Fruit fly (Drosophila melanogaster): ENCODE data around the gene CG10183.

Gene CG10183

DNA sequence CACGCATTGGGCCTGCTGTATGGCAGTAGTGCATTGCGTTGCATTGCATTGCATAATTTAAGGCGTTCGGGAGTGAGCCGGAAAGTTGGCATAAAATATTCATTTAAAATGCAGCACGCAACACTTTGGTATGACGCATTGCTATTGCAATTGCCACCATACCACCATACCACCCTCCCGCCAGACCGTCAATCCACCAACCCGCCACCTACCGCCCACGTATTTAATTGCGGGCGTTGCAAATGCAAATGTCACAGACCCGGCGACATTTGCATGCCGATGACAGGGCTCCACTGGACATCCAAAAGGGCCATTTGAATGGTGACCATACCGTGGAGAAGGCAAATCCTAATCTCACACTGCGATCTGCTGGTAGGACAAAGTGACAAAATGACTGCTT lies 36.0 kb upstream of the CG10183 start (continued):
- peak; percentile 20; the same call in 1 of the 2 replicates for TF ChIP-seq vvl (GFP tag; IDR thresholded peaks at IDR 0.05)

DNA sequence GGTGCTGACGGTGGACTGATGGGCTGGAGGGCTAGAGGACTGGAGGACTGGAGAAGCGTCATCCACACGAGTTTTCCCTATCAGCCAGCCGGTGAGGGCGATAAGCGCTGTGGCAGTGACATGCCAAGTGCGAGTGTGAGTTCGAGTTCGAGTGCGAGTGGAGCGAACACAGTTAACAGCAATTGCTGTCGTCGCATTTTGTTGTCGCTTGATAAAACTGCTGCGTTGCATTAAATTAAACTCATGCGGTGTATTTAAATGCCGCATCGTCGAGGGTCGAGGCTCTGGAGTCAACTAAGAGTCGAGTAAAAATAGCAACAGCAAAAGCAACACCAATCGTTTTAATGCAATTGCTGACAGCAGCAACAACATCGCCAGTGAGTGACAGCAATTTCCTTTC lies 30.7 kb upstream of the CG10183 start:
- TF ChIP-seq B-H2 (GFP tag; optimal IDR thresholded peaks at IDR 0.05) (no peak), CG16863 (GFP tag; optimal IDR thresholded peaks at IDR 0.05) (no peak), CG5180 (GFP tag; optimal IDR thresholded peaks at IDR 0.05) (peak; percentile 38), CG10147 (GFP tag; optimal IDR thresholded peaks at IDR 0.05) (no peak), chinmo (GFP tag; IDR thresholded peaks at IDR 0.05; ENCODE audit: partially characterized antibody) (0 out of 4 replicates have a peak, but pooled peaks have one; percentile 11)

DNA sequence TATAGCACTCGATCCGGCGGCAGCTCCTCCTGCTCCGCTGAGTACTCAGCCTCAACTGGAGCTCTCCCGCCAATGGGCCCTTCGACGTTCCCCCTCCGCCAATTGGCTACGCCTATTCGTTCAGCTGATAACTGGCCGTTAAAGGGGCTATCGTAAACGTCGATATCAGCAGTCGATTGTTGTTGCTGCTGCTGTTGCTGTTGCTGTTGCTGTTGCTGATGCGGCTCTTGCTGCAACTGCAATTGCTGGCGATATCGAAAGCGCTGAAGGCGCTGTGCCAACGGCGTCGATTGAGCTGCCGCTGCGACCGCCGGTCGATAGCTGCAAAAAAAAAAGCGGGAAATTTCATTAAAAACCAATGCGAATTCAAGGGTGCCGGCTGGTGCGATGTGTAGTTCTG lies 28.3 kb upstream of the CG10183 start:
- TF ChIP-seq chm (GFP tag; IDR thresholded peaks at IDR 0.05), result no peak
- TF ChIP-seq lmd (GFP tag; IDR thresholded peaks at IDR 0.05), result no peak
- TF ChIP-seq wek (GFP tag; optimal IDR thresholded peaks at IDR 0.05), result no peak
- TF ChIP-seq twi (tag; optimal IDR thresholded peaks at IDR 0.05), result no peak
- no peak for TF ChIP-seq Sry-δ (GFP tag; optimal IDR thresholded peaks at IDR 0.05)
- TF ChIP-seq Ets65A (GFP tag), result peak; percentile 20
- TF ChIP-seq sima (GFP tag; optimal IDR thresholded peaks at IDR 0.05), result no peak
- TF ChIP-seq bsh (GFP tag; optimal IDR thresholded peaks at IDR 0.05), result no peak
- no peak for TF ChIP-seq sqz (GFP tag; optimal IDR thresholded peaks at IDR 0.05)

DNA sequence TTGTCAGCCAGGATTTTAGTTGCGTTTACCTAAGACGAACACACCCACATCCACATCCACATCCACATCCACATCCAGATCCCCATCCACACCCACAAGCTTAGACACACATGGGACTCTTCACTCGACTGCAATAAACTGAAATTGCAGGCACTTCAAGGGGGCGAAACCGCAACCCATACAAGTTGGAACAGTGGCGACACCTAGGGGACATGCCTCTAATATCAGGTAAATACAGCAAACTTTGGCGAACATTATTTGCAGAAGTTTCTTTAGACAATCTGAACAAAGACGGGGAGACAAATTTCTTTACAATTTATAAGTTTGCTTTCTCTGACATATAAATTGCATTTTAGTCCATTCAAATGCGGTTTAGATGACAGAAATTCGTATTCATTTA lies 24.1 kb upstream of the CG10183 start:
- TF ChIP-seq CTCF (GFP tag; optimal IDR thresholded peaks at IDR 0.05) (peak; percentile 76), tx (GFP tag; optimal IDR thresholded peaks at IDR 0.05) (no peak)

DNA sequence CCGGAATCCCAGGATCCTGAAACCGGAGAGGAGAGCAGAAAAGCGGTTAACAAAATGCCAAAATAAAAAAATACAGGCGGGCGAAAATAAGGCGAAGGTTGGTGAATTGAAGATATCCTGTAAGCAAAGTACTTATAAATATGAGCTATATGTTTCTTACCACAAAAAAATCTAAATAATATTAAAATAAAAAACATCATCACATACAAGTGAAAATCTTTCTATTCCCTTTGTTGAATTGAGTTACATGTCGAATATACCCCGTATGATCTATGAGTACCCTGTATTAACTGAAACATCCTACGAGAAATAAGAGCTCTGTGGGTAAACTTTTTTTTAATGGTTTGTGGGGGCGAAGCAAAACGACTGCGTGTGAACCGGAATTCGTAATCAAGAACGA lies 13.3 kb upstream of the CG10183 start:
- TF ChIP-seq exex (tag; optimal IDR thresholded peaks at IDR 0.05) (no peak), sd (tag; optimal IDR thresholded peaks at IDR 0.05) (no peak), CG14014 (GFP tag; IDR thresholded peaks at IDR 0.05) (peak; percentile 59), Jarid2 (GFP tag; optimal IDR thresholded peaks at IDR 0.05) (no peak), HmgZ (tag; optimal IDR thresholded peaks at IDR 0.05) (no peak), HLHmδ (GFP tag; optimal IDR thresholded peaks at IDR 0.05) (no peak), ssp (GFP tag; IDR thresholded peaks at IDR 0.05) (no peak), slbo (GFP tag; IDR thresholded peaks at IDR 0.05) (peak; percentile 71), CG3065 (GFP tag; optimal IDR thresholded peaks at IDR 0.05) (no peak), Poxn (GFP tag; IDR thresholded peaks at IDR 0.05) (no peak), pum (GFP tag; optimal IDR thresholded peaks at IDR 0.05) (no peak), CG34224 (GFP tag; IDR thresholded peaks at IDR 0.05; ENCODE audit: partially characterized antibody) (no peak), CG13424 (tag; optimal IDR thresholded peaks at IDR 0.05) (peak; percentile 8), ap (GFP tag; IDR thresholded peaks at IDR 0.05) (no peak), CG4282 (GFP tag; optimal IDR thresholded peaks at IDR 0.05) (no peak), CG11085 (GFP tag; IDR thresholded peaks at IDR 0.05) (no peak), peb (GFP tag; IDR thresholded peaks at IDR 0.05) (no peak), CG5245 (GFP tag; optimal IDR thresholded peaks at IDR 0.05) (no peak), gro (GFP tag; optimal IDR thresholded peaks at IDR 0.05) (no peak), CG1602 (GFP tag; optimal IDR thresholded peaks at IDR 0.05) (no peak), CG31441 (GFP tag; IDR thresholded peaks at IDR 0.05) (no peak), crol (GFP tag; IDR thresholded peaks at IDR 0.05) (no peak), so (GFP tag; IDR thresholded peaks at IDR 0.05) (0 out of 3 replicates have a peak, but pooled peaks have one; percentile 9), p53 (GFP tag; optimal IDR thresholded peaks at IDR 0.05) (no peak), cg (GFP tag; optimal IDR thresholded peaks at IDR 0.05) (no peak), trh (GFP tag; optimal IDR thresholded peaks at IDR 0.05) (no peak), CG10959 (GFP tag; IDR thresholded peaks at IDR 0.05) (no peak), Dbx (GFP tag; IDR thresholded peaks at IDR 0.05) (no peak), Ada2b (GFP tag; IDR thresholded peaks at IDR 0.05) (0 out of 2 replicates have a peak, but pooled peaks have one; percentile 38), CG15479 (GFP tag; optimal IDR thresholded peaks at IDR 0.05) (no peak)

All from whole organism, embryonic.